Worm (Caenorhabditis elegans): ENCODE results near the gene F36G9.3.
A peak's percentile ranks its signal among the peaks of the same experiment; 100 is the strongest.
"Not testable (repeated sequence)": the region's sequence is repeated elsewhere in the genome, so short reads cannot be mapped to it uniquely, and the experiment has no call there.

The F36G9.3 gene

ce11 chrV:15978232-15978764 is 21.1 kb downstream of the F36G9.3 start, which contains the start of gene oac-20:
oac-20 (plus strand) TSS chrV:15978714.
- TF ChIP-seq ets-4 (GFP tag; optimal IDR thresholded peaks at IDR 0.05) (no peak), egl-18 (GFP tag; IDR thresholded peaks at IDR 0.05) (no peak), nhr-80 (tag; optimal IDR thresholded peaks at IDR 0.05) (peak; percentile 78), dpl-1 (GFP tag; optimal IDR thresholded peaks at IDR 0.05) (no peak), D2030.7 (GFP tag; IDR thresholded peaks at IDR 0.05) (no peak), atf-7 (tag; optimal IDR thresholded peaks at IDR 0.05) (peak; percentile 24), gei-17 (GFP tag; optimal IDR thresholded peaks at IDR 0.05) (no peak), xnd-1 (tag; optimal IDR thresholded peaks at IDR 0.05) (no peak), snpc-1.3 (tag; optimal IDR thresholded peaks at IDR 0.05; ENCODE audit: insufficient read depth) (no peak), F39B2.1 (GFP tag; IDR thresholded peaks at IDR 0.05) (no peak), let-526 (GFP tag; IDR thresholded peaks at IDR 0.05) (no peak), F33H1.4 (GFP tag; IDR thresholded peaks at IDR 0.05) (no peak), ZK185.1 (tag; optimal IDR thresholded peaks at IDR 0.05; ENCODE audit: poor library complexity, severe bottlenecking) (no peak), T07F8.4 (tag; optimal IDR thresholded peaks at IDR 0.05) (no peak), bed-2 (GFP tag; IDR thresholded peaks at IDR 0.05) (no peak), F23B12.7 (tag; optimal IDR thresholded peaks at IDR 0.05; ENCODE audit: insufficient read depth) (no peak), ceh-91 (GFP tag; IDR thresholded peaks at IDR 0.05) (no peak), fkh-3 (tag; optimal IDR thresholded peaks at IDR 0.05) (no peak), madf-8 (GFP tag; conservative IDR thresholded peaks at IDR 0.05) (no peak), ceh-79 (tag; optimal IDR thresholded peaks at IDR 0.05) (no peak), unc-62 (GFP tag; optimal IDR thresholded peaks at IDR 0.05) (peak; percentile 95), sptf-2 (GFP tag; optimal IDR thresholded peaks at IDR 0.05) (no peak), tbx-9 (tag; optimal IDR thresholded peaks at IDR 0.05; ENCODE audit: borderline replicate concordance) (no peak), zfh-2 (GFP tag; conservative IDR thresholded peaks at IDR 0.05) (no peak)

- TF ChIP-seq Y79H2A.3 (GFP tag; conservative IDR thresholded peaks at IDR 0.05) (no peak), snpc-4 (GFP tag; optimal IDR thresholded peaks at IDR 0.05) (no peak), snpc-4 (tag; optimal IDR thresholded peaks at IDR 0.05) (peak; percentile 77 to 90 (median 81)), madf-10 (tag; optimal IDR thresholded peaks at IDR 0.05) (no peak), hlh-26 (GFP tag; conservative IDR thresholded peaks at IDR 0.05) (no peak)
Observed at ce11 chrV:15982733-15983344, 25.6 kb downstream of the F36G9.3 start, which contains the start of the genes fbxa-99 and F36G9.13. fbxa-99 (minus strand) TSS chrV:15982854. F36G9.13 (plus strand) TSS chrV:15983294.

- no peak for TF ChIP-seq C17E4.6 (GFP tag; IDR thresholded peaks at IDR 0.05)
- TF ChIP-seq hsf-1 (GFP tag; IDR thresholded peaks at IDR 0.05), result no peak
- TF ChIP-seq hlh-12 (tag; optimal IDR thresholded peaks at IDR 0.05), result no peak
- no peak for TF ChIP-seq nhr-120 (GFP tag; IDR thresholded peaks at IDR 0.05)
- TF ChIP-seq aptf-2 (GFP tag; conservative IDR thresholded peaks at IDR 0.05), result no peak
- no peak for TF ChIP-seq madf-8 (GFP tag; conservative IDR thresholded peaks at IDR 0.05)
Observed at ce11 chrV:15988074-15988473, 30.9 kb downstream of the F36G9.3 start, which contains the start of gene F36G9.15. F36G9.15 (minus strand) TSS chrV:15988174.

- not testable (repeated sequence) for TF ChIP-seq mxl-1 (tag; optimal IDR thresholded peaks at IDR 0.05); B0019.2 (GFP tag; conservative IDR thresholded peaks at IDR 0.05); lin-54 (GFP tag; optimal IDR thresholded peaks at IDR 0.05)
Observed at ce11 chrV:15991850-15992249, 34.7 kb downstream of the F36G9.3 start, which contains the start of gene C06C6.7. C06C6.7 (plus strand) TSS chrV:15992150.
